Fruit fly (Drosophila melanogaster): Measurements from ENCODE around the gene CG16853.

CG16853 gene

dm6 chr2L:13570982-13571426 lies 28.9 kb downstream of the CG16853 start (continued):
- TF ChIP-seq svp (GFP tag) (peak; percentile 94), CG11762 (GFP tag; optimal IDR thresholded peaks at IDR 0.05; ENCODE audit: insufficient read depth) (peak; percentile 91), CG3032 (tag; optimal IDR thresholded peaks at IDR 0.05) (peak; percentile 68), CG15336 (GFP tag; IDR thresholded peaks at IDR 0.05) (peak; percentile 90), Blimp-1 (GFP tag; optimal IDR thresholded peaks at IDR 0.05) (peak; percentile 81), Sox102F (GFP tag; optimal IDR thresholded peaks at IDR 0.05) (peak; percentile 97), salr (GFP tag; optimal IDR thresholded peaks at IDR 0.05) (peak in 1 of 2 experiments; percentile 92), Eip75B (GFP tag; optimal IDR thresholded peaks at IDR 0.05) (peak; percentile 88)

- no peak for TF ChIP-seq Hr38 (GFP tag; optimal IDR thresholded peaks at IDR 0.05)
- TF ChIP-seq CG9139 (GFP tag; optimal IDR thresholded peaks at IDR 0.05) = peak; percentile 25
- TF ChIP-seq CG3032 (tag; optimal IDR thresholded peaks at IDR 0.05) = peak; percentile 70
- TF ChIP-seq CG3919 (GFP tag; optimal IDR thresholded peaks at IDR 0.05) = peak; percentile 32
- TF ChIP-seq fd59A (GFP tag; optimal IDR thresholded peaks at IDR 0.05) = no peak
- TF ChIP-seq CG31627 (GFP tag; optimal IDR thresholded peaks at IDR 0.05) = peak; percentile 3
- TF ChIP-seq CG32006 (GFP tag; optimal IDR thresholded peaks at IDR 0.05) = peak; percentile 79
- TF ChIP-seq CG6163 (GFP tag; IDR thresholded peaks at IDR 0.05) = peak; percentile 50; the same call in 1 of the 3 replicates
- TF ChIP-seq Hr39 (GFP tag; optimal IDR thresholded peaks at IDR 0.05) = no peak
- no peak for TF ChIP-seq Sox14 (GFP tag; optimal IDR thresholded peaks at IDR 0.05)
- TF ChIP-seq Sox102F (GFP tag; optimal IDR thresholded peaks at IDR 0.05) = peak; percentile 26
- no peak for TF ChIP-seq vri (GFP tag; optimal IDR thresholded peaks at IDR 0.05)
- peak; percentile 44 for TF ChIP-seq Eip75B (GFP tag; optimal IDR thresholded peaks at IDR 0.05)
- TF ChIP-seq CG6276 (GFP tag; optimal IDR thresholded peaks at IDR 0.05) = peak; percentile 61
- TF ChIP-seq fkh (GFP tag; optimal IDR thresholded peaks at IDR 0.05) = peak; percentile 33
- peak; percentile 35 for TF ChIP-seq spab (GFP tag; optimal IDR thresholded peaks at IDR 0.05)
- TF ChIP-seq CG6854 (GFP tag; optimal IDR thresholded peaks at IDR 0.05) = no peak
- peak; percentile 49 for TF ChIP-seq Gug (GFP tag; IDR thresholded peaks at IDR 0.05)
- TF ChIP-seq OdsH (GFP tag; optimal IDR thresholded peaks at IDR 0.05) = peak; percentile 53
- peak; percentile 49 to 53 for TF ChIP-seq ss (GFP tag; optimal IDR thresholded peaks at IDR 0.05)
- no peak for TF ChIP-seq CG8319 (GFP tag; optimal IDR thresholded peaks at IDR 0.05)
- TF ChIP-seq CG8632 (GFP tag; optimal IDR thresholded peaks at IDR 0.05) = peak; percentile 56
- peak; percentile 37 for TF ChIP-seq CG6808 (GFP tag; optimal IDR thresholded peaks at IDR 0.05)
- TF ChIP-seq CG11294 (GFP tag; IDR thresholded peaks at IDR 0.05) = no peak
- TF ChIP-seq CG6792 (GFP tag; optimal IDR thresholded peaks at IDR 0.05) = peak; percentile 48
- peak; percentile 43 for TF ChIP-seq CG10669 (GFP tag; optimal IDR thresholded peaks at IDR 0.05)
- no peak for TF ChIP-seq CG1621 (tag; optimal IDR thresholded peaks at IDR 0.05)
- TF ChIP-seq Blimp-1 (GFP tag; optimal IDR thresholded peaks at IDR 0.05) = peak; percentile 21
- peak; percentile 34; the same call in 2 of the 3 replicates for TF ChIP-seq eg (GFP tag; IDR thresholded peaks at IDR 0.05)
- peak; percentile 48 for TF ChIP-seq topi (GFP tag; optimal IDR thresholded peaks at IDR 0.05)
- TF ChIP-seq pdm3 (GFP tag; optimal IDR thresholded peaks at IDR 0.05) = no peak
- peak; percentile 78 for TF ChIP-seq CG15336 (GFP tag; IDR thresholded peaks at IDR 0.05)
- TF ChIP-seq Eip93F (GFP tag; optimal IDR thresholded peaks at IDR 0.05) = no peak
- TF ChIP-seq Eip78C (GFP tag) = peak; percentile 78
- no peak for TF ChIP-seq dac (GFP tag; optimal IDR thresholded peaks at IDR 0.05)
- no peak for TF ChIP-seq Ets21C (GFP tag; optimal IDR thresholded peaks at IDR 0.05)
- TF ChIP-seq Ets96B (tag; optimal IDR thresholded peaks at IDR 0.05) = peak; percentile 65
- TF ChIP-seq lz (GFP tag; optimal IDR thresholded peaks at IDR 0.05) = no peak
- peak; percentile 71 for TF ChIP-seq CG10631 (GFP tag; optimal IDR thresholded peaks at IDR 0.05)
- peak; percentile 27 to 63 for TF ChIP-seq salr (GFP tag; optimal IDR thresholded peaks at IDR 0.05)
- TF ChIP-seq CG8119 (GFP tag; IDR thresholded peaks at IDR 0.05) = peak; percentile 75
- TF ChIP-seq fd85E (GFP tag; optimal IDR thresholded peaks at IDR 0.05) = no peak
- peak; percentile 3 for TF ChIP-seq cyc (GFP tag; optimal IDR thresholded peaks at IDR 0.05)
- TF ChIP-seq CG16779 (tag; optimal IDR thresholded peaks at IDR 0.05) = peak; percentile 17
- peak; percentile 76 for TF ChIP-seq svp (GFP tag)
- TF ChIP-seq Met (GFP tag; optimal IDR thresholded peaks at IDR 0.05) = peak; percentile 21
- no peak for TF ChIP-seq CG11762 (GFP tag; optimal IDR thresholded peaks at IDR 0.05; ENCODE audit: insufficient read depth)
Observed at dm6 chr2L:13571791-13572451, 29.9 kb downstream of the CG16853 start.
